Fruit fly (Drosophila melanogaster) whole organism, pupa: ENCODE results near the gene CG10283.

Experiments used
- CG13204 ChIP-seq: fragments of 200-800 bp; sonication (Bioruptor generic); optimal IDR thresholded peaks from 2 replicates; lab custom pipeline; 2018; ENCODE audit warnings: missing biosample characterization, mild to moderate bottlenecking, missing genetic modification characterization, moderate library complexity
- CG14655 ChIP-seq: fragments of 200-800 bp; sonication (Bioruptor generic); optimal IDR thresholded peaks from 3 replicates; lab custom pipeline; 2017; ENCODE audit warnings: mild to moderate bottlenecking, missing biosample characterization, missing genetic modification reagents, missing genetic modification characterization
- CG15710 ChIP-seq: fragments of 200-800 bp; sonication (Bioruptor generic); optimal IDR thresholded peaks from 2 replicates; lab custom pipeline; 2018; ENCODE audit warnings: missing biosample characterization, mild to moderate bottlenecking, missing genetic modification characterization, moderate library complexity
- CG32121 ChIP-seq: fragments of 200-800 bp; sonication (Bioruptor generic); IDR thresholded peaks from 2 replicates; pipeline ENCODE4 v1.3.6; 2022; ENCODE audit warnings: missing biosample characterization, missing genetic modification characterization
- D1 ChIP-seq: fragments of 200-800 bp; sonication (Bioruptor generic); optimal IDR thresholded peaks from 2 replicates; lab custom pipeline; 2018; ENCODE audit warnings: missing biosample characterization, mild to moderate bottlenecking, missing genetic modification characterization, moderate library complexity
- EcR ChIP-seq: fragments of 200-800 bp; sonication (Bioruptor generic); optimal IDR thresholded peaks from 3 replicates; lab custom pipeline; 2019; ENCODE audit warnings: missing biosample characterization, missing genetic modification characterization, mild to moderate bottlenecking, moderate library complexity, missing genetic modification reagents
- Pif1A ChIP-seq: fragments of 200-800 bp; sonication (Bioruptor generic); optimal IDR thresholded peaks from 3 replicates; lab custom pipeline; 2016; ENCODE audit warnings: missing biosample characterization, missing genetic modification characterization
- Snoo ChIP-seq: fragments of 200-800 bp; sonication (Bioruptor generic); optimal IDR thresholded peaks from 3 replicates; lab custom pipeline; 2017; ENCODE audit warnings: missing biosample characterization, mild to moderate bottlenecking, missing genetic modification characterization, inconsistent platforms
- gl ChIP-seq: fragments of 200-800 bp; sonication (Bioruptor generic); optimal IDR thresholded peaks from 2 replicates; lab custom pipeline; 2018; ENCODE audit warnings: missing biosample characterization, mild to moderate bottlenecking, missing genetic modification characterization
- rn ChIP-seq: fragments of 200-800 bp; sonication (Bioruptor generic); IDR thresholded peaks from 2 replicates; pipeline ENCODE4 v1.3.6; 2022; ENCODE audit warnings: missing biosample characterization, missing genetic modification characterization

dm6 chr2L:18481746-18482145, 2.6 kb downstream of the CG10283 start:
- TF ChIP-seq CG14655 (GFP tag; lab: Kevin White, UChicago) (no peak), CG15710 (tag; lab: Kevin White, UChicago) (no peak), D1 (tag; lab: Kevin White, UChicago) (no peak), Pif1A (GFP tag; lab: Kevin White, UChicago) (no peak), rn (GFP tag; lab: Robert Waterston, UW) (no peak), Snoo (tag; lab: Kevin White, UChicago) (no peak), EcR (GFP tag; lab: Kevin White, UChicago) (peak; percentile 70), gl (tag; lab: Kevin White, UChicago) (no peak), CG32121 (no peak), CG13204 (peak; percentile 60)
